Worm (Caenorhabditis elegans): ENCODE data around the gene ceh-88.
"Not testable (repeated sequence)": the region's sequence is repeated elsewhere in the genome, so short reads cannot be mapped to it uniquely, and the experiment has no call there.

ce11 chrIV:17307223-17307622 lies 21.8 kb upstream of the ceh-88 start, which contains the start of gene T28F3.8:
- TF ChIP-seq unc-62 (GFP tag; optimal IDR thresholded peaks at IDR 0.05); unc-55 (GFP tag; optimal IDR thresholded peaks at IDR 0.05); zag-1 (tag; optimal IDR thresholded peaks at IDR 0.05); skn-1 (tag; optimal IDR thresholded peaks at IDR 0.05); lin-39 (tag; optimal IDR thresholded peaks at IDR 0.05); nhr-11 (tag; optimal IDR thresholded peaks at IDR 0.05); nhr-237 (tag; optimal IDR thresholded peaks at IDR 0.05); lin-13 (GFP tag; optimal IDR thresholded peaks at IDR 0.05); ZK546.5 (tag; optimal IDR thresholded peaks at IDR 0.05): not testable (repeated sequence)
